Fruit fly (Drosophila melanogaster): Measurements from ENCODE around the gene upd2.

upd2 gene

dm6 chrX:18262151-18262550 is 19.1 kb upstream of the upd2 start:
- TF ChIP-seq Sin3A (optimal IDR thresholded peaks at IDR 0.05) (no peak), psq (optimal IDR thresholded peaks at IDR 0.05) (no peak), h (optimal IDR thresholded peaks at IDR 0.05) (no peak), insv (optimal IDR thresholded peaks at IDR 0.05) (no peak), Myc (optimal IDR thresholded peaks at IDR 0.05) (no peak), ttk (optimal IDR thresholded peaks at IDR 0.05) (no peak)

- TF ChIP-seq insv (optimal IDR thresholded peaks at IDR 0.05) (no peak), ttk (optimal IDR thresholded peaks at IDR 0.05) (no peak), psq (optimal IDR thresholded peaks at IDR 0.05) (no peak), Sin3A (optimal IDR thresholded peaks at IDR 0.05) (no peak), h (optimal IDR thresholded peaks at IDR 0.05) (no peak), Myc (optimal IDR thresholded peaks at IDR 0.05) (no peak)
Observed at dm6 chrX:18261494-18261893, 18.4 kb upstream of the upd2 start.

DNA sequence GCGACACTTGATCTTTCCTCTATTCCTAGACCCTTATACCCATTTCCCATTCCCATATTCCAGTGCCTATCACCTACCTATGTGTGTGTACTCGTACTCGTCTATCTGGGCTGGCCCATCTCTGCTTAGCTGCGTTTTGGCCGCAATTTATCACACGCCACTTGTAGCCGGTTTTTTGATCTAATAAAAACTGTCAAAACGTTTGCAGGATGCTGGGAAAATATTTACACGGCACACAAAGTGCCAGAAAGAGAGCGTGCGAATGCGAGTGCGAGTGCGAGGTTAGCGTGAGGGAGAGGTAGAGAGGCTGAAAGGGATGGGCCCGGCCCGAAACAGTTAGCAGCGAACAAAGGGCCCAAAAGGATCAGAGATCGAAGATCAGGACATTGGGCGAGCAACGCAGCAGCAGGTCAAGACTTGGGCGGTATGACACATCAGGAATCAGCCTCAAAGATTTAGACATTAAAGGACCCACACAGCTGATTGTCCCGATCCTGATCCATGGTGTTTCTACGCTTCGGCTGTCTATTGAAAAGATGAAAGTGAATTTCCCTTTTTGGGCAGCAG is 17.0 kb upstream of the upd2 start:
- TF ChIP-seq insv (optimal IDR thresholded peaks at IDR 0.05) (no peak), ttk (optimal IDR thresholded peaks at IDR 0.05) (no peak), Myc (optimal IDR thresholded peaks at IDR 0.05) (no peak), psq (optimal IDR thresholded peaks at IDR 0.05) (no peak), Sin3A (optimal IDR thresholded peaks at IDR 0.05) (no peak), h (optimal IDR thresholded peaks at IDR 0.05) (no peak)

- TF ChIP-seq Sin3A (optimal IDR thresholded peaks at IDR 0.05): no peak
- no peak for TF ChIP-seq ttk (optimal IDR thresholded peaks at IDR 0.05)
- no peak for TF ChIP-seq insv (optimal IDR thresholded peaks at IDR 0.05)
- no peak for TF ChIP-seq h (optimal IDR thresholded peaks at IDR 0.05)
- no peak for TF ChIP-seq psq (optimal IDR thresholded peaks at IDR 0.05)
- TF ChIP-seq Myc (optimal IDR thresholded peaks at IDR 0.05): no peak
Observed at dm6 chrX:18259417-18259816, 16.3 kb upstream of the upd2 start, which contains the start of gene CG15059. Gene CG15059, minus strand, starts transcription at chrX:18259517.

DNA sequence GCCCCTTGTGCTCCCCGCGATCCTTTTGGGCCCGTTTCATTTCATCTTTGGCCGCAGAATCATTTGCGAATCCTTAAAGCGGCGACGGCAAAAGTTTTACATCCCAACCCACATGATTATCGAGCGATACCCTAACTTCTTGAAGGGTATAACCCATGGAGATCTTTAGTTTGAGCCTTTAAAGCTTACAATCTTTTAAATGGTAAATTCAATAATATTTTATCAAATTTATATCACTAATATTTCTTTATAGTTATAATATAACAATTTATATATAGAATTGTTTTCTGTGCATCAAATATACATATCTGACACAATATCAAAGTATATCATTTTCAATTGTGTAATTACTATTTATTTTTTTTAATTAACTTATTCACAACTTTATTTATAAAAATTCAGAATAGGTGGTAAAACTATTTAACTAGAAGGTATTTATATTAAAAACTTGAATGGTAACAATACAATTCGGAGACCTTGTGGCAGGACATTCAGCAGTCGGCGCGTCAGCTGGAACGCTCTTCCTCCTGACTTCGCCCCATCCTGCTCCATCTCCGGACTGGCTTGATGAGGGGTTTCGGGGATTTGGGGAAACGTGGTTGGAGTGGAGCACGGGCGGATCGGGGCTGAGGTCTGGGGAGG is 13.3 kb upstream of the upd2 start:
- no peak for TF ChIP-seq Sin3A (optimal IDR thresholded peaks at IDR 0.05)
- no peak for TF ChIP-seq Myc (optimal IDR thresholded peaks at IDR 0.05)
- no peak for TF ChIP-seq h (optimal IDR thresholded peaks at IDR 0.05)
- TF ChIP-seq psq (optimal IDR thresholded peaks at IDR 0.05): no peak
- TF ChIP-seq insv (optimal IDR thresholded peaks at IDR 0.05): no peak
- TF ChIP-seq ttk (optimal IDR thresholded peaks at IDR 0.05): no peak

dm6 chrX:18254465-18254864 is 11.4 kb upstream of the upd2 start:
- no peak for TF ChIP-seq ttk (optimal IDR thresholded peaks at IDR 0.05)
- TF ChIP-seq Sin3A (optimal IDR thresholded peaks at IDR 0.05): no peak
- TF ChIP-seq h (optimal IDR thresholded peaks at IDR 0.05): no peak
- no peak for TF ChIP-seq Myc (optimal IDR thresholded peaks at IDR 0.05)
- TF ChIP-seq psq (optimal IDR thresholded peaks at IDR 0.05): no peak
- no peak for TF ChIP-seq insv (optimal IDR thresholded peaks at IDR 0.05)

DNA sequence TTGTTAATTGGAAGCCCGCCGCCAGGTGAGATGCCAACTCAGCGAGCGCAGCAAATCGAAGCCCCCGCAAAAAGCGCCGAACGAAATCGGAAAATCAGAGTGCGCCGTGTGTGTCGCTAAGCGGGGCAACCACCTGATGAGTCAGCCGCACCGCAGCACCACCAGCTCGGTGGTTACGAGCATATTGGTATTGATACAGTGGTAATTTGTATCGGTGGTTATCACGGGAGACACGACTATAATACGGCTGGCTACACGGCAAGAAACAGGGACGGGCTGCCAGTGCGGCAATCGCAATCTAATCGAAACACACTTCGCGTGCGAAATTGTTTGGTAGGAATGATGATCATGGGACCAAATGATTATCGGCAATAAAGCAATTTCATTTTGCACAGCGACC is 10.7 kb upstream of the upd2 start:
- no peak for TF ChIP-seq insv (optimal IDR thresholded peaks at IDR 0.05)
- TF ChIP-seq h (optimal IDR thresholded peaks at IDR 0.05): no peak
- TF ChIP-seq ttk (optimal IDR thresholded peaks at IDR 0.05): no peak
- no peak for TF ChIP-seq psq (optimal IDR thresholded peaks at IDR 0.05)
- no peak for TF ChIP-seq Myc (optimal IDR thresholded peaks at IDR 0.05)
- no peak for TF ChIP-seq Sin3A (optimal IDR thresholded peaks at IDR 0.05)

DNA sequence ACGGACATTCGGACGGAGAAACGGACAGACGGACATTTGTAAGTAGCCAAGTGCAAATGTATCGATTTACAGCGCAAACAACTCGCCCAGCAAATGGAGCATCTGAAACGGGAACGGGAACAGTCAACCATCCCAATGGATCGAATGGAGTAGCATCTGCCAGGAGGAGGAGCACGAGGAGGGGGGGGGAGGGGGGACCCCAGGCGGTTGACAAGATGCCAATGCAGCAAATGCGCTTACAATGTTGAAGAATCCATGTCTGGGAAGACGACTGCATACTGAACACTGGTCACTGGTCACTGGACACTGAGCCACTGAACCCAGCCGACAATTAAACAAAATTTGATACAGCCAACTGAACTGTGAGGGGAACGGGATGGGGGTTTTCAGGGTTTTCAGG is 8.8 kb upstream of the upd2 start:
- TF ChIP-seq ttk (optimal IDR thresholded peaks at IDR 0.05) (no peak), psq (optimal IDR thresholded peaks at IDR 0.05) (no peak), insv (optimal IDR thresholded peaks at IDR 0.05) (no peak), Myc (optimal IDR thresholded peaks at IDR 0.05) (no peak), h (optimal IDR thresholded peaks at IDR 0.05) (no peak), Sin3A (optimal IDR thresholded peaks at IDR 0.05) (no peak)

DNA sequence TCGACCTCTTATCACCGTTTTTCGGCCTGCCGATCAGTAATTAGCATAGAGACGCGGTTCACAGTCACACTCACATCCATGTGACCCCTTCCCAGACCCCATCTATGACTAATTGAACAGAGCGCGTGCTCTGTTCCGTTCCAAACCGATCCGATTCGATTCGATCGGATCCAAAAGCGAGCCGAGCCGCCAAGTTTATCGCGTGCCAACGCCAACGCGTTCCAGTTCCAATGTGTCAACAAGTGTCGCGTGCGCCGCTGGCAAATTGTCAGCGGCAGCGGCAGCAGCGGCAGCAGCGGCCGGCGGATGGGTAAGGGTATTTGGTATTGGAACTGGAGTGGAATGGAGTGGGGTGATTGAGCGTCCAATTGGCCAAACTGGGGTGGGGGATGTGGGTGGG is 5.2 kb upstream of the upd2 start:
- no peak for TF ChIP-seq Sin3A (optimal IDR thresholded peaks at IDR 0.05)
- no peak for TF ChIP-seq ttk (optimal IDR thresholded peaks at IDR 0.05)
- TF ChIP-seq h (optimal IDR thresholded peaks at IDR 0.05): no peak
- no peak for TF ChIP-seq Myc (optimal IDR thresholded peaks at IDR 0.05)
- no peak for TF ChIP-seq psq (optimal IDR thresholded peaks at IDR 0.05)
- no peak for TF ChIP-seq insv (optimal IDR thresholded peaks at IDR 0.05)

- TF ChIP-seq ttk (optimal IDR thresholded peaks at IDR 0.05): no peak
- no peak for TF ChIP-seq psq (optimal IDR thresholded peaks at IDR 0.05)
- no peak for TF ChIP-seq insv (optimal IDR thresholded peaks at IDR 0.05)
- no peak for TF ChIP-seq Myc (optimal IDR thresholded peaks at IDR 0.05)
- no peak for TF ChIP-seq Sin3A (optimal IDR thresholded peaks at IDR 0.05)
- no peak for TF ChIP-seq h (optimal IDR thresholded peaks at IDR 0.05)
Observed at dm6 chrX:18246842-18247241, 3.8 kb upstream of the upd2 start.

- TF ChIP-seq psq (optimal IDR thresholded peaks at IDR 0.05): no peak
- TF ChIP-seq Sin3A (optimal IDR thresholded peaks at IDR 0.05): no peak
- no peak for TF ChIP-seq h (optimal IDR thresholded peaks at IDR 0.05)
- no peak for TF ChIP-seq ttk (optimal IDR thresholded peaks at IDR 0.05)
- no peak for TF ChIP-seq Myc (optimal IDR thresholded peaks at IDR 0.05)
- TF ChIP-seq insv (optimal IDR thresholded peaks at IDR 0.05): no peak
Observed at dm6 chrX:18245182-18245581, 2.1 kb upstream of the upd2 start.

DNA sequence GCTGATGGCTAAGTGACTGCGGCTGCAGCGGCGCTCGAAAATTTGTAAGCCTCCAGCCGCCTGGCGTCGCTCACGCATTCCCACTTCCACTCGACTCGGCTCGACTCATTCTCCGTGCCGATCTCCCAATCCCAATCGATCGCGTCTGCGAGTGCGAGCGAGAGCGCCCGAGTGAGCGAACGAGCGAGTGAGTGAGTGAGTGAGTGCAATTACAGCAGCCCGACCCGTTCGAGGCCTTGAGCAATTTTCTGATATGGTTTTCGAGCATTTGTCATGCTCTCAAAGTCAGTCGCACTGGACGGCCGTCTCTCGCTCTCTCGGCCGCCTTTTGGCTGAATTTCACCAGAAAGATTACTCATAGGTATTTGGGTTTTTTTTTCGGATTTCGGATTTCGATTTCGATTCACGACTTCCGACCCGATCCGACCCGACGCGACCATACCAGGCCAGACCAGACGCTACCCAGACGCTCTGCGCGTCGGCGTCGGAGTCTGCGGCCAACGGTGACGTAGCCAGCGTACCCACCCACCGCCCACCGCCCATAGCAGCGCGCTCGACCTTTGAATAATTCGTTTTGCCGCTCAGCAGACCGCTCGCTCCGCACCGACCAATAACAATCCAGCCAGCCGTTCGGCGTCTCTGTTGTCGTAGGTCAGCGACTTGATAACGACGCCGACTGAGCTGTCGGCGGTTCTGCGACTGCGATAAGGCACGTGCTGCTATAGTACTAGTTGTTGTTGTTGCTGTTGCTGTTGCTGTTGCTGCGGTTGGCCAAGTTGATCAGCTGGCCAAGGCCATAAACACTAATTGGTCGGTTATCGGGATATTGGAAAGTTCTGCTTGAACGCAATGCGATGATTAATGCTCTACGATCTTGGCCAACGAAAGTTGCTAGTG is 540 bp upstream of the upd2 start:
- TF ChIP-seq Sin3A (optimal IDR thresholded peaks at IDR 0.05) (no peak), Myc (optimal IDR thresholded peaks at IDR 0.05) (no peak), psq (optimal IDR thresholded peaks at IDR 0.05) (no peak), insv (optimal IDR thresholded peaks at IDR 0.05) (no peak), ttk (optimal IDR thresholded peaks at IDR 0.05) (no peak), h (optimal IDR thresholded peaks at IDR 0.05) (no peak)

All from Kc167 (cell line).